Worm (Caenorhabditis elegans): ENCODE measurements around the gene ddr-2.

ddr-2 gene

ce11 chrX:3313939-3314338, 1.2 kb upstream of the ddr-2 start:
- no peak for TF ChIP-seq ZK546.5 (tag; optimal IDR thresholded peaks at IDR 0.05)
- TF ChIP-seq pqm-1 (tag; optimal IDR thresholded peaks at IDR 0.05), result no peak
- TF ChIP-seq nhr-25 (tag; optimal IDR thresholded peaks at IDR 0.05), result no peak

ce11 chrX:3315891-3316657, 960 bp downstream of the ddr-2 start:
- TF ChIP-seq egl-5 (tag; optimal IDR thresholded peaks at IDR 0.05), result peak; percentile 53
- TF ChIP-seq nhr-67 (tag; optimal IDR thresholded peaks at IDR 0.05), result no peak

- TF ChIP-seq hmg-11 (tag; optimal IDR thresholded peaks at IDR 0.05), result no peak
- TF ChIP-seq snpc-4 (tag; optimal IDR thresholded peaks at IDR 0.05), result no peak
- TF ChIP-seq fkh-2 (tag; optimal IDR thresholded peaks at IDR 0.05), result no peak
- TF ChIP-seq eor-1 (tag; optimal IDR thresholded peaks at IDR 0.05), result no peak
- TF ChIP-seq elt-2 (tag; optimal IDR thresholded peaks at IDR 0.05), result no peak
- no peak for TF ChIP-seq lin-15B (tag; optimal IDR thresholded peaks at IDR 0.05)
- TF ChIP-seq ceh-16 (tag; optimal IDR thresholded peaks at IDR 0.05), result no peak
- no peak for TF ChIP-seq sea-2 (GFP tag; optimal IDR thresholded peaks at IDR 0.05)
Measured at ce11 chrX:3316830-3317229, 1.7 kb downstream of the ddr-2 start.

- no peak for TF ChIP-seq eor-1 (tag; optimal IDR thresholded peaks at IDR 0.05)
- no peak for TF ChIP-seq mdl-1 (tag; optimal IDR thresholded peaks at IDR 0.05)
- TF ChIP-seq ceh-82 (tag; optimal IDR thresholded peaks at IDR 0.05), result no peak
- no peak for TF ChIP-seq zag-1 (tag; optimal IDR thresholded peaks at IDR 0.05)
- no peak for TF ChIP-seq fkh-10 (GFP tag; optimal IDR thresholded peaks at IDR 0.05)
- TF ChIP-seq aly-2 (tag; optimal IDR thresholded peaks at IDR 0.05), result no peak
- TF ChIP-seq elt-3 (tag; optimal IDR thresholded peaks at IDR 0.05), result no peak
Measured at ce11 chrX:3326175-3326574, 11.1 kb downstream of the ddr-2 start, which contains the start of gene F11D5.6. F11D5.6 (minus strand) TSS chrX:3326275.

ce11 chrX:3332824-3333223, 17.7 kb downstream of the ddr-2 start, which contains the start of gene F11D5.1:
F11D5.1 (plus strand) TSS chrX:3333124.
- TF ChIP-seq nhr-43 (tag; optimal IDR thresholded peaks at IDR 0.05; ENCODE audit: poor library complexity, severe bottlenecking), result no peak
- no peak for TF ChIP-seq nhr-67 (tag; optimal IDR thresholded peaks at IDR 0.05)
- no peak for TF ChIP-seq nhr-11 (tag; optimal IDR thresholded peaks at IDR 0.05)
- no peak for TF ChIP-seq lsy-12 (tag; optimal IDR thresholded peaks at IDR 0.05)
- TF ChIP-seq egl-5 (tag; optimal IDR thresholded peaks at IDR 0.05), result no peak
- no peak for TF ChIP-seq elt-2 (tag; optimal IDR thresholded peaks at IDR 0.05)
- no peak for TF ChIP-seq elt-3 (tag; optimal IDR thresholded peaks at IDR 0.05)
- TF ChIP-seq fkh-10 (GFP tag; optimal IDR thresholded peaks at IDR 0.05), result no peak
- no peak for TF ChIP-seq nhr-76 (tag; optimal IDR thresholded peaks at IDR 0.05)

ce11 chrX:3334115-3334514, 19.0 kb downstream of the ddr-2 start:
- TF ChIP-seq aly-2 (tag; optimal IDR thresholded peaks at IDR 0.05) (no peak), elt-2 (tag; optimal IDR thresholded peaks at IDR 0.05) (peak; percentile 95), pha-4 (tag; optimal IDR thresholded peaks at IDR 0.05) (peak; percentile 39), pqm-1 (tag; optimal IDR thresholded peaks at IDR 0.05) (peak; percentile 87), nhr-43 (tag; optimal IDR thresholded peaks at IDR 0.05; ENCODE audit: poor library complexity, severe bottlenecking) (no peak), unc-62 (GFP tag; optimal IDR thresholded peaks at IDR 0.05) (no peak), sea-2 (GFP tag; optimal IDR thresholded peaks at IDR 0.05) (no peak), fkh-2 (tag; optimal IDR thresholded peaks at IDR 0.05) (no peak), nhr-76 (tag; optimal IDR thresholded peaks at IDR 0.05) (no peak), lin-15B (tag; optimal IDR thresholded peaks at IDR 0.05) (no peak)

- no peak for TF ChIP-seq aly-2 (tag; optimal IDR thresholded peaks at IDR 0.05)
- TF ChIP-seq lin-15B (tag; optimal IDR thresholded peaks at IDR 0.05), result no peak
- TF ChIP-seq nfya-1 (tag; optimal IDR thresholded peaks at IDR 0.05; ENCODE audit: insufficient read depth), result no peak
Measured at ce11 chrX:3339882-3340281, 24.8 kb downstream of the ddr-2 start.
